Fruit fly (Drosophila melanogaster): ENCODE data around the gene Mitofilin.

DNA sequence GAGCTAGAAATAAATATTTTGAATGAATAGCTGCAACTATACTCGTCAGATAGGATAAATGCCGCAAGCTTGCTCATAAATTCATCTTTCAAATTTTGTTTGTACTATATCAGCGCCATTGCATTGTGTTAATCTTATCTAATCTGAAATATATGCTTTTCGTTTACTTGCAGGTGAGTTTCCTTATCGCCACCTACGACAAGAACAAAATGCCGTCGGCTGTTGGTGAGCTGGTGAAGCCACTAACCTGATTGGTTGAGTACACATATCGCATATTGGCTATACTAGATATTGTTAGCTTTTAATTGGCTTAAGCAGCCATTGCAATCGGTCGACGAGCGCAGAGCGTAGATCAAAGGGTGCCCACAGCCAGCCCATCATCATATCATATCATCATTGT, 30.6 kb upstream of the Mitofilin start:
- TF ChIP-seq psq (optimal IDR thresholded peaks at IDR 0.05): no peak
- no peak for TF ChIP-seq ttk (optimal IDR thresholded peaks at IDR 0.05)
- TF ChIP-seq Myc (optimal IDR thresholded peaks at IDR 0.05): no peak
- TF ChIP-seq Sin3A (optimal IDR thresholded peaks at IDR 0.05): no peak
